Worm (Caenorhabditis elegans): ENCODE results near the gene T12A7.10.

ce11 chrIV:11718653-11719052, 36.2 kb downstream of the T12A7.10 start:
- no peak for TF ChIP-seq vab-15 (tag; optimal IDR thresholded peaks at IDR 0.05)
- TF ChIP-seq elt-3 (tag; optimal IDR thresholded peaks at IDR 0.05): peak in 1 of 6 experiments; percentile 76
- no peak for TF ChIP-seq fkh-8 (tag; optimal IDR thresholded peaks at IDR 0.05)
- no peak for TF ChIP-seq skn-1 (tag; optimal IDR thresholded peaks at IDR 0.05)
- TF ChIP-seq jun-1 (tag; optimal IDR thresholded peaks at IDR 0.05): no peak
- no peak for TF ChIP-seq unc-130 (tag; optimal IDR thresholded peaks at IDR 0.05)

All from whole organism, L1 larva.